Worm (Caenorhabditis elegans) whole organism, young adult: ENCODE measurements around the gene C45H4.21.
A peak's percentile ranks its signal among the peaks of the same experiment; 100 is the strongest.

Source experiments
- B0035.1 ChIP-seq: sonication (generic microtip); optimal IDR thresholded peaks from 2 replicates; lab custom pipeline; 2016; ENCODE audit warnings: missing genetic modification characterization, mild to moderate bottlenecking, missing compliant biosample characterization, missing genotype, missing genetic modification reagents
- F10E7.11 ChIP-seq: sonication (generic microtip); optimal IDR thresholded peaks from 2 replicates; lab custom pipeline; 2017; ENCODE audit warnings: mild to moderate bottlenecking, missing genetic modification characterization, moderate library complexity, missing compliant biosample characterization
- F22D6.2 ChIP-seq: sonication (generic microtip); optimal IDR thresholded peaks from 2 replicates; lab custom pipeline; 2016; ENCODE audit warnings: mild to moderate bottlenecking, missing genetic modification characterization, missing compliant biosample characterization
- F33H1.4 ChIP-seq: fragments of 200-800 bp; sonication (Bioruptor generic); IDR thresholded peaks from 2 replicates; pipeline ENCODE4 v1.3.6; 2022; ENCODE audit warnings: missing genetic modification reagents, missing genetic modification characterization, missing compliant biosample characterization
- F49E8.2 ChIP-seq: sonication (generic microtip); optimal IDR thresholded peaks from 3 replicates; lab custom pipeline; 2017; ENCODE audit warnings: missing genetic modification characterization, mild to moderate bottlenecking, missing compliant biosample characterization, antibody characterized with exemption, moderate library complexity; ENCODE audit not compliant: insufficient read depth
- F57A8.1 ChIP-seq: fragments of 200-800 bp; sonication (Bioruptor generic); optimal IDR thresholded peaks from 2 replicates; lab custom pipeline; 2018; ENCODE audit warnings: mild to moderate bottlenecking, missing genetic modification characterization, moderate library complexity, missing compliant biosample characterization
- F57C9.4 ChIP-seq: sonication (generic microtip); optimal IDR thresholded peaks from 2 replicates; lab custom pipeline; 2017; ENCODE audit warnings: mild to moderate bottlenecking, missing genetic modification characterization, missing compliant biosample characterization
- K11D2.4 ChIP-seq: fragments of 200-800 bp; sonication (Bioruptor generic); IDR thresholded peaks from 2 replicates; pipeline ENCODE4 v1.3.6; 2022; ENCODE audit warnings: missing genetic modification reagents, missing genetic modification characterization, missing compliant biosample characterization
- T07F8.4 ChIP-seq: sonication (generic microtip); optimal IDR thresholded peaks from 2 replicates; lab custom pipeline; 2016; ENCODE audit warnings: mild to moderate bottlenecking, missing genetic modification characterization, moderate library complexity, missing compliant biosample characterization
- Y56A3A.18 ChIP-seq: fragments of 200-800 bp; sonication (Bioruptor generic); IDR thresholded peaks from 2 replicates; pipeline ENCODE4 v1.3.6; 2022; ENCODE audit warnings: missing genetic modification reagents, missing genetic modification characterization, missing compliant biosample characterization
- Y67H2A.10 ChIP-seq: fragments of 200-800 bp; sonication (Bioruptor generic); conservative IDR thresholded peaks from 2 replicates; pipeline ENCODE4 v1.3.6; 2022; ENCODE audit warnings: missing genetic modification reagents, missing genetic modification characterization, missing compliant biosample characterization
- ZK185.1 ChIP-seq: sonication (generic microtip); optimal IDR thresholded peaks from 2 replicates; lab custom pipeline; 2016; ENCODE audit warnings: mild to moderate bottlenecking, missing genetic modification characterization, missing compliant biosample characterization; ENCODE audit not compliant: poor library complexity, severe bottlenecking
- aptf-2 ChIP-seq: fragments of 200-800 bp; sonication (Bioruptor generic); conservative IDR thresholded peaks from 2 replicates; pipeline ENCODE4 v1.3.6; 2022; ENCODE audit warnings: missing genetic modification reagents, missing genetic modification characterization, missing compliant biosample characterization
- atf-7 ChIP-seq: sonication (generic microtip); optimal IDR thresholded peaks from 2 replicates; lab custom pipeline; 2017; ENCODE audit warnings: mild to moderate bottlenecking, missing genetic modification characterization, missing compliant biosample characterization
- attf-5 ChIP-seq: fragments of 200-800 bp; sonication (Bioruptor generic); optimal IDR thresholded peaks from 2 replicates; lab custom pipeline; 2018; ENCODE audit warnings: mild to moderate bottlenecking, missing genetic modification characterization, missing compliant biosample characterization
- ccch-3 ChIP-seq: fragments of 200-800 bp; sonication (Bioruptor generic); optimal IDR thresholded peaks from 2 replicates; lab custom pipeline; 2018; ENCODE audit warnings: mild to moderate bottlenecking, missing genetic modification characterization, missing compliant biosample characterization
- ceh-40 ChIP-seq: fragments of 200-800 bp; sonication (Bioruptor generic); IDR thresholded peaks from 2 replicates; pipeline ENCODE4 v1.3.6; 2022; ENCODE audit warnings: missing genetic modification characterization, missing compliant biosample characterization
- ekl-4 ChIP-seq: fragments of 200-800 bp; sonication (Bioruptor generic); IDR thresholded peaks from 2 replicates; pipeline ENCODE4 v1.3.6; 2022; ENCODE audit warnings: missing genetic modification reagents, missing genetic modification characterization, missing compliant biosample characterization
- ets-4 ChIP-seq: fragments of 200-800 bp; sonication (Bioruptor generic); optimal IDR thresholded peaks from 2 replicates; lab custom pipeline; 2018; ENCODE audit warnings: mild to moderate bottlenecking, missing genetic modification characterization, missing compliant biosample characterization
- fkh-3 ChIP-seq: sonication (generic microtip); optimal IDR thresholded peaks from 2 replicates; lab custom pipeline; 2016; ENCODE audit warnings: mild to moderate bottlenecking, missing genetic modification characterization, missing compliant biosample characterization
- hmg-1.2 ChIP-seq: fragments of 200-800 bp; sonication (Bioruptor generic); IDR thresholded peaks from 2 replicates; pipeline ENCODE4 v1.3.6; 2022; ENCODE audit warnings: missing genetic modification reagents, missing genetic modification characterization, missing compliant biosample characterization
- lag-1 ChIP-seq: fragments of 200-800 bp; sonication (Bioruptor generic); IDR thresholded peaks from 2 replicates; pipeline ENCODE4 v1.3.6; 2022; ENCODE audit warnings: missing genetic modification reagents, missing genetic modification characterization, missing compliant biosample characterization
- lin-40 ChIP-seq: sonication (generic microtip); optimal IDR thresholded peaks from 2 replicates; lab custom pipeline; 2016; ENCODE audit warnings: missing genetic modification characterization, mild to moderate bottlenecking, missing compliant biosample characterization, missing genotype, missing genetic modification reagents
- lsy-27 ChIP-seq: sonication (generic microtip); optimal IDR thresholded peaks from 2 replicates; lab custom pipeline; 2017; ENCODE audit warnings: missing genetic modification characterization, mild to moderate bottlenecking, missing compliant biosample characterization, antibody characterized with exemption, missing genotype, borderline replicate concordance; ENCODE audit not compliant: insufficient read depth
- nhr-27 ChIP-seq: fragments of 200-800 bp; sonication (Bioruptor generic); optimal IDR thresholded peaks from 2 replicates; lab custom pipeline; 2018; ENCODE audit warnings: mild to moderate bottlenecking, missing genetic modification characterization, moderate library complexity, missing compliant biosample characterization
- nhr-80 ChIP-seq: sonication (generic microtip); optimal IDR thresholded peaks from 2 replicates; lab custom pipeline; 2016; ENCODE audit warnings: missing genetic modification characterization, missing compliant biosample characterization
- pha-4 ChIP-seq: fragments of 150-350 bp; sonication (generic microtip); optimal IDR thresholded peaks from 2 replicates; lab custom pipeline; 2014; ENCODE audit warnings: missing biosample characterization, missing genetic modification reagents, missing genetic modification characterization
- sdz-38 ChIP-seq: sonication (generic microtip); optimal IDR thresholded peaks from 2 replicates; lab custom pipeline; 2016; ENCODE audit warnings: missing genotype, missing genetic modification characterization, missing compliant biosample characterization
- snpc-1.1 ChIP-seq: sonication (generic microtip); optimal IDR thresholded peaks from 2 replicates; lab custom pipeline; 2017; ENCODE audit warnings: missing genetic modification characterization, mild to moderate bottlenecking, missing compliant biosample characterization, antibody characterized with exemption, moderate library complexity, missing genotype, missing genetic modification reagents; ENCODE audit not compliant: insufficient read depth
- tbx-9 ChIP-seq: sonication (generic microtip); optimal IDR thresholded peaks from 2 replicates; lab custom pipeline; 2016; ENCODE audit warnings: borderline replicate concordance, missing genetic modification characterization, inconsistent platforms, missing compliant biosample characterization
- tlf-1 ChIP-seq: fragments of 200-800 bp; sonication (Bioruptor generic); optimal IDR thresholded peaks from 2 replicates; lab custom pipeline; 2018; ENCODE audit warnings: mild to moderate bottlenecking, missing genetic modification characterization, missing compliant biosample characterization
- unc-62 ChIP-seq: fragments of 150-350 bp; optimal IDR thresholded peaks from 2 replicates; lab custom pipeline; 2014; ENCODE audit warnings: missing biosample characterization, missing genetic modification reagents, missing genetic modification characterization
- zim-3 ChIP-seq: sonication (generic microtip); optimal IDR thresholded peaks from 2 replicates; lab custom pipeline; 2017; ENCODE audit warnings: mild to moderate bottlenecking, missing genetic modification characterization, moderate library complexity, missing compliant biosample characterization
- ztf-25 ChIP-seq: fragments of 200-800 bp; sonication (Bioruptor generic); IDR thresholded peaks from 2 replicates; pipeline ENCODE4 v1.3.6; 2022; ENCODE audit warnings: missing genetic modification reagents, missing genetic modification characterization, missing compliant biosample characterization
- ztf-3 ChIP-seq: fragments of 200-800 bp; sonication (Bioruptor generic); optimal IDR thresholded peaks from 2 replicates; lab custom pipeline; 2018; ENCODE audit warnings: mild to moderate bottlenecking, missing genetic modification characterization, missing compliant biosample characterization
- ztf-6 ChIP-seq: fragments of 200-800 bp; sonication (Bioruptor generic); IDR thresholded peaks from 2 replicates; pipeline ENCODE4 v1.3.6; 2022; ENCODE audit warnings: missing genetic modification reagents, missing genetic modification characterization, missing compliant biosample characterization

C45H4.21 gene

DNA sequence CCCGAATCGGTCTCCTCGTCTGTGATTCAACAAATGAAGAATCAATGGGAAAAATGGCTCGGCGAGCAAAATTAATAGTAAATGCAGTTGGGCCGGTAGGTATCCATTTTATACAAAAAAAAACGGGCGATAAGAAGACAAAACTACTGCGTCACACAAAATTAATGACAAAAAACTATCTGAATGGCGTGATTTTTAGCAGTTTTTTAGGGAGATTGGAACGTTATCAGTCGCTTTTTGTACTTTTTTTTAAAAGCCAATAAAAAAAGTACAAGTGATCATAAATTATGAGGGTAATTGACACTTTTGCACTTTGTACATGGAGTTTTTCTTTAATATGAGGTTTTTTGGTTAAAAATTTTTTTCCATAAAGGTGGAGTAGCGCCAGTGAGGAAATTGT lies 26.2 kb downstream of the C45H4.21 start:
- TF ChIP-seq sdz-38 (tag; lab: Kevin White, UChicago) (no peak), nhr-80 (tag; lab: Kevin White, UChicago) (peak; percentile 62), tbx-9 (tag; lab: Kevin White, UChicago) (no peak), aptf-2 (no peak), ceh-40 (GFP tag; lab: Robert Waterston, UW) (no peak), F10E7.11 (no peak), unc-62 (no peak)
- TF ChIP-seq, all 124 proteins: peak for 1

ce11 chrV:2122517-2122916 lies 26.8 kb downstream of the C45H4.21 start, which contains the start of gene F22F7.2:
TSS of gene F22F7.2 (plus strand) at chrV:2122782.
- TF ChIP-seq nhr-80 (tag; lab: Kevin White, UChicago) = peak; percentile 2
- TF ChIP-seq pha-4 = no peak
- TF ChIP-seq hmg-1.2 (GFP tag; lab: Robert Waterston, UW) = peak; percentile 23; the same call in 1 of the 2 replicates
- peak; percentile 3 for TF ChIP-seq attf-5 (GFP tag; lab: Kevin White, UChicago)

DNA sequence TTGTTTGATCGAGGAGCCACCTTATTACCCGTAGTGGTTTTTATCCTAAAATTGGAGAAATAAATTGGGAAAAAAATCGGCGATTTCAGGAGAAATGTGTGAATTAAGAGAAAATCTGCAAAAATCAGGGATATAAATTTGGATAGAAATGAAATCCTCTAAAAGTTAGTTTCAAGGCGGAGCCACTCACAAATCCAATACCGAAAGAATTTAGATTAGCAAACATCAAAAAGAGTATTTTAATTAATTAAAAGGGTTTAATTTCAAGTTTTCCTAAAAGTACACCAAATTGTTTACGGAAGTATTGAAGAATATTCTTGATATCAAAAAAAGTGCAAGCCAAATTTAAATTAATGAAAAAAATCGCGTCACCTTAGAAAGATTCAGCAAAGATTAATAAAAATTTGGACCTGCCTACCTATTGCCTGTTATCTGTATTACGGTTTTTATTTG lies 27.4 kb downstream of the C45H4.21 start, which contains the start of gene F22F7.8:
Gene F22F7.8 (minus strand): TSS at position 51 of the 453 bp plus-strand sequence.
- TF ChIP-seq tbx-9 (tag; lab: Kevin White, UChicago) = no peak
- no peak for TF ChIP-seq tlf-1 (GFP tag; lab: Kevin White, UChicago)
- TF ChIP-seq Y56A3A.18 = no peak
- no peak for TF ChIP-seq pha-4
- TF ChIP-seq ccch-3 (GFP tag; lab: Kevin White, UChicago) = no peak
- no peak for TF ChIP-seq ztf-3
- TF ChIP-seq lin-40 (tag; lab: Kevin White, UChicago) = no peak
- TF ChIP-seq F57A8.1 (GFP tag; lab: Kevin White, UChicago) = no peak
- no peak for TF ChIP-seq nhr-80 (tag; lab: Kevin White, UChicago)
- no peak for TF ChIP-seq T07F8.4

- TF ChIP-seq lsy-27 (tag; lab: Kevin White, UChicago) = no peak
- no peak for TF ChIP-seq nhr-27
- TF ChIP-seq ceh-40 (GFP tag; lab: Robert Waterston, UW) = no peak
- TF ChIP-seq ets-4 = no peak
- TF ChIP-seq K11D2.4 (GFP tag; lab: Robert Waterston, UW) = no peak
- no peak for TF ChIP-seq lag-1 (GFP tag; lab: Robert Waterston, UW)
- no peak for TF ChIP-seq ztf-25 (GFP tag; lab: Robert Waterston, UW)
- no peak for TF ChIP-seq snpc-1.1 (tag; lab: Kevin White, UChicago)
- no peak for TF ChIP-seq ekl-4
- TF ChIP-seq Y67H2A.10 (GFP tag; lab: Robert Waterston, UW) = no peak
These were observed 29.8 kb downstream of the C45H4.21 start, which contains the start of gene F22F7.11 for ce11 chrV:2119529-2119928. TSS of gene F22F7.11 (plus strand) at chrV:2119829.

- TF ChIP-seq atf-7 (tag; lab: Kevin White, UChicago) (no peak), F33H1.4 (GFP tag; lab: Robert Waterston, UW) (no peak), ZK185.1 (tag; lab: Kevin White, UChicago) (no peak), zim-3 (no peak), ztf-6 (GFP tag; lab: Robert Waterston, UW) (no peak), F49E8.2 (tag; lab: Kevin White, UChicago) (no peak), F22D6.2 (tag; lab: Kevin White, UChicago) (no peak), lsy-27 (tag; lab: Kevin White, UChicago) (no peak), fkh-3 (tag; lab: Kevin White, UChicago) (no peak), F57C9.4 (no peak), B0035.1 (no peak)
- TF ChIP-seq, all 124 proteins: peak for 0
These were observed 30.8 kb downstream of the C45H4.21 start, which contains the start of gene bgnt-1.2 for ce11 chrV:2118574-2118973. TSS of gene bgnt-1.2 (minus strand) at chrV:2118674.
